Fruit fly (Drosophila melanogaster) whole organism, pupa: ENCODE measurements around the gene Wdr37.
A peak's percentile ranks its signal among the peaks of the same experiment; 100 is the strongest.

ENCODE experiments used
- CG10348 ChIP-seq: fragments of 200-800 bp; sonication (Bioruptor generic); IDR thresholded peaks from 2 replicates; pipeline ENCODE4 v1.3.6; 2022; ENCODE audit warnings: missing biosample characterization, missing genetic modification characterization
- CG12605 ChIP-seq: fragments of 200-800 bp; sonication (Bioruptor generic); IDR thresholded peaks from 2 replicates; pipeline ENCODE4 v1.3.6; 2022; ENCODE audit warnings: missing biosample characterization, missing genetic modification characterization
- CG13204 ChIP-seq: fragments of 200-800 bp; sonication (Bioruptor generic); optimal IDR thresholded peaks from 2 replicates; lab custom pipeline; 2018; ENCODE audit warnings: missing biosample characterization, mild to moderate bottlenecking, missing genetic modification characterization, moderate library complexity
- CG14655 ChIP-seq: fragments of 200-800 bp; sonication (Bioruptor generic); optimal IDR thresholded peaks from 3 replicates; lab custom pipeline; 2017; ENCODE audit warnings: mild to moderate bottlenecking, missing biosample characterization, missing genetic modification reagents, missing genetic modification characterization
- CG15710 ChIP-seq: fragments of 200-800 bp; sonication (Bioruptor generic); optimal IDR thresholded peaks from 2 replicates; lab custom pipeline; 2018; ENCODE audit warnings: missing biosample characterization, mild to moderate bottlenecking, missing genetic modification characterization, moderate library complexity
- CG17806 ChIP-seq: fragments of 200-800 bp; sonication (Bioruptor generic); optimal IDR thresholded peaks from 2 replicates; lab custom pipeline; 2018; ENCODE audit warnings: missing biosample characterization, mild to moderate bottlenecking, missing genetic modification characterization, moderate library complexity
- CG32121 ChIP-seq: fragments of 200-800 bp; sonication (Bioruptor generic); IDR thresholded peaks from 2 replicates; pipeline ENCODE4 v1.3.6; 2022; ENCODE audit warnings: missing biosample characterization, missing genetic modification characterization
- CG34367 ChIP-seq: fragments of 200-800 bp; sonication (Bioruptor generic); optimal IDR thresholded peaks from 2 replicates; lab custom pipeline; 2018; ENCODE audit warnings: missing biosample characterization, mild to moderate bottlenecking, missing genetic modification characterization
- CG4496 ChIP-seq: fragments of 200-800 bp; sonication (Bioruptor generic); IDR thresholded peaks from 3 replicates; pipeline ENCODE4 v1.3.6; 2022; ENCODE audit warnings: missing biosample characterization, missing genetic modification characterization
- CG8159 ChIP-seq: fragments of 200-800 bp; sonication (Bioruptor generic); optimal IDR thresholded peaks from 3 replicates; lab custom pipeline; 2018; ENCODE audit warnings: missing biosample characterization, mild to moderate bottlenecking, missing genetic modification characterization, moderate library complexity
- CG8301 ChIP-seq: fragments of 200-800 bp; sonication (Bioruptor generic); optimal IDR thresholded peaks from 2 replicates; lab custom pipeline; 2018; ENCODE audit warnings: missing biosample characterization, mild to moderate bottlenecking, missing genetic modification characterization
- CG9948 ChIP-seq: fragments of 200-800 bp; sonication (Bioruptor generic); optimal IDR thresholded peaks from 2 replicates; lab custom pipeline; 2018; ENCODE audit warnings: missing biosample characterization, mild to moderate bottlenecking, missing genetic modification characterization, moderate library complexity
- D1 ChIP-seq: fragments of 200-800 bp; sonication (Bioruptor generic); optimal IDR thresholded peaks from 2 replicates; lab custom pipeline; 2018; ENCODE audit warnings: missing biosample characterization, mild to moderate bottlenecking, missing genetic modification characterization, moderate library complexity
- EcR ChIP-seq: fragments of 200-800 bp; sonication (Bioruptor generic); optimal IDR thresholded peaks from 3 replicates; lab custom pipeline; 2019; ENCODE audit warnings: missing biosample characterization, missing genetic modification characterization, mild to moderate bottlenecking, moderate library complexity, missing genetic modification reagents
- Ets98B ChIP-seq: fragments of 200-800 bp; sonication (Bioruptor generic); IDR thresholded peaks from 2 replicates; pipeline ENCODE4 v1.3.6; 2022; ENCODE audit warnings: missing biosample characterization, missing genetic modification characterization
- Pif1A ChIP-seq: fragments of 200-800 bp; sonication (Bioruptor generic); optimal IDR thresholded peaks from 3 replicates; lab custom pipeline; 2016; ENCODE audit warnings: missing biosample characterization, missing genetic modification characterization
- Pif1B ChIP-seq: fragments of 200-800 bp; sonication (Bioruptor generic); optimal IDR thresholded peaks from 3 replicates; lab custom pipeline; 2016; ENCODE audit warnings: missing biosample characterization, missing genetic modification characterization
- Snoo ChIP-seq: fragments of 200-800 bp; sonication (Bioruptor generic); optimal IDR thresholded peaks from 3 replicates; lab custom pipeline; 2017; ENCODE audit warnings: missing biosample characterization, mild to moderate bottlenecking, missing genetic modification characterization, inconsistent platforms
- fd96Ca ChIP-seq: fragments of 200-800 bp; sonication (Bioruptor generic); IDR thresholded peaks from 3 replicates; pipeline ENCODE4 v1.3.6; 2022; ENCODE audit warnings: missing biosample characterization, missing genetic modification characterization
- gl ChIP-seq: fragments of 200-800 bp; sonication (Bioruptor generic); optimal IDR thresholded peaks from 2 replicates; lab custom pipeline; 2018; ENCODE audit warnings: missing biosample characterization, mild to moderate bottlenecking, missing genetic modification characterization
- rn ChIP-seq: fragments of 200-800 bp; sonication (Bioruptor generic); IDR thresholded peaks from 2 replicates; pipeline ENCODE4 v1.3.6; 2022; ENCODE audit warnings: missing biosample characterization, missing genetic modification characterization

Gene Wdr37

dm6 chr3R:18397834-18398378 is 4.6 kb downstream of the Wdr37 start:
- no peak for TF ChIP-seq CG9948
- TF ChIP-seq Pif1A (GFP tag; lab: Kevin White, UChicago): no peak
- peak; percentile 70; the same call in 2 of the 3 replicates for TF ChIP-seq fd96Ca
- peak; percentile 55 for TF ChIP-seq Ets98B (GFP tag; lab: Robert Waterston, UW)
- TF ChIP-seq Pif1B (GFP tag; lab: Kevin White, UChicago): no peak
- peak; percentile 57 for TF ChIP-seq CG12605
- peak; percentile 41; the same call in 2 of the 3 replicates for TF ChIP-seq CG4496 (GFP tag; lab: Robert Waterston, UW)

- TF ChIP-seq gl (tag; lab: Kevin White, UChicago) (peak; percentile 98), CG9948 (peak; percentile 96), CG17806 (tag; lab: Kevin White, UChicago) (peak; percentile 97), D1 (tag; lab: Kevin White, UChicago) (peak; percentile 93), CG10348 (GFP tag; lab: Robert Waterston, UW) (peak; percentile 93), CG12605 (peak; percentile 88), Snoo (tag; lab: Kevin White, UChicago) (peak; percentile 94), Ets98B (GFP tag; lab: Robert Waterston, UW) (peak; percentile 97), EcR (GFP tag; lab: Kevin White, UChicago) (peak; percentile 80), CG13204 (GFP tag; lab: Kevin White, UChicago) (peak; percentile 91), Pif1B (GFP tag; lab: Kevin White, UChicago) (peak; percentile 97), CG15710 (peak; percentile 97), CG32121 (GFP tag; lab: Robert Waterston, UW) (peak; percentile 98), CG14655 (GFP tag; lab: Kevin White, UChicago) (peak; percentile 98), CG4496 (GFP tag; lab: Robert Waterston, UW) (peak; percentile 98), fd96Ca (peak; percentile 97), rn (GFP tag; lab: Robert Waterston, UW) (peak; percentile 94), CG8159 (tag; lab: Kevin White, UChicago) (peak; percentile 98), CG34367 (peak; percentile 94), Pif1A (GFP tag; lab: Kevin White, UChicago) (peak; percentile 97), CG8301 (tag; lab: Kevin White, UChicago) (peak; percentile 98)
Measured at dm6 chr3R:18396801-18397604, 5.5 kb downstream of the Wdr37 start, which contains the start of gene Vti1b. Gene Vti1b (plus strand): TSS chr3R:18396995.

DNA sequence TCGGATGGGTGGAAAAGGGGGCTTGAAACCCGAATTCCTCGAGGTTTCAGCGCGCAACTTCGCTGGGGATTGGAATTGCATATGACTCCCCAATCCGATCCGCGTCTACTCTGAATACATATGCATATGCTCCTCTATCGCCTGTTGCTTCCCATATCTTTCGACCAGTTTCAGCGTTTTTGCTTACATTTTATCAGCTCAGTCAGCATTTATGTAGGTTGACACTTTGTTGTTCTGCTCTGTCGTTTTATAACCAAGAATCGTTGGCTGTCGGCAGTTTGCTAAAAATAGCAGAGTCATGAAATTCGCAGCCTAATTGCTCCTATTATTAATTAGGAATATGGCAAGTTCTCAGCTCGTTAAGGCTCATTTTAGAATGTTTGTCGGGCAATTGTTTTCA is 6.8 kb downstream of the Wdr37 start:
- no peak for TF ChIP-seq D1 (tag; lab: Kevin White, UChicago)
- no peak for TF ChIP-seq CG8301 (tag; lab: Kevin White, UChicago)
- TF ChIP-seq EcR (GFP tag; lab: Kevin White, UChicago): no peak

- TF ChIP-seq CG4496 (GFP tag; lab: Robert Waterston, UW): 0 out of 3 replicates have a peak, but pooled peaks have one; percentile 32
- TF ChIP-seq Snoo (tag; lab: Kevin White, UChicago): no peak
- TF ChIP-seq EcR (GFP tag; lab: Kevin White, UChicago): peak; percentile 86
Measured at dm6 chr3R:18394876-18395275, 7.6 kb downstream of the Wdr37 start.

dm6 chr3R:18393436-18393835 is 9.1 kb downstream of the Wdr37 start:
- peak; percentile 36 for TF ChIP-seq CG17806 (tag; lab: Kevin White, UChicago)
- no peak for TF ChIP-seq D1 (tag; lab: Kevin White, UChicago)
- TF ChIP-seq CG4496 (GFP tag; lab: Robert Waterston, UW): no peak
- TF ChIP-seq CG14655 (GFP tag; lab: Kevin White, UChicago): no peak
- peak; percentile 63 for TF ChIP-seq Pif1A (GFP tag; lab: Kevin White, UChicago)
- TF ChIP-seq EcR (GFP tag; lab: Kevin White, UChicago): peak; percentile 1
- TF ChIP-seq Pif1B (GFP tag; lab: Kevin White, UChicago): peak; percentile 35
- TF ChIP-seq Ets98B (GFP tag; lab: Robert Waterston, UW): peak; percentile 75
- TF ChIP-seq gl (tag; lab: Kevin White, UChicago): peak; percentile 44
- no peak for TF ChIP-seq CG8301 (tag; lab: Kevin White, UChicago)
- TF ChIP-seq CG8159 (tag; lab: Kevin White, UChicago): peak; percentile 52
- no peak for TF ChIP-seq Snoo (tag; lab: Kevin White, UChicago)
- TF ChIP-seq CG32121 (GFP tag; lab: Robert Waterston, UW): peak; percentile 69; the same call in 1 of the 2 replicates
- TF ChIP-seq CG9948: no peak
- no peak for TF ChIP-seq fd96Ca
- peak; percentile 36 for TF ChIP-seq CG13204 (GFP tag; lab: Kevin White, UChicago)
- TF ChIP-seq CG34367: peak; percentile 40
- TF ChIP-seq CG15710: peak; percentile 71
- peak; percentile 54 for TF ChIP-seq CG12605
- TF ChIP-seq rn (GFP tag; lab: Robert Waterston, UW): peak; percentile 44; the same call in 1 of the 2 replicates
- TF ChIP-seq CG10348 (GFP tag; lab: Robert Waterston, UW): no peak
- TF ChIP-seq, all 21 proteins: peak for 13

dm6 chr3R:18389790-18390189 is 12.7 kb downstream of the Wdr37 start, which contains the start of gene Vha100-4:
Gene Vha100-4 (minus strand): TSS chr3R:18389805.
- TF ChIP-seq Snoo (tag; lab: Kevin White, UChicago) (no peak), rn (GFP tag; lab: Robert Waterston, UW) (no peak), Pif1A (GFP tag; lab: Kevin White, UChicago) (no peak), CG14655 (GFP tag; lab: Kevin White, UChicago) (no peak), Ets98B (GFP tag; lab: Robert Waterston, UW) (no peak), CG12605 (no peak)
- TF ChIP-seq, all 21 proteins: peak for 0
